Fruit fly (Drosophila melanogaster): ENCODE results near the gene Nup43.
A peak's percentile ranks its signal among the peaks of the same experiment; 100 is the strongest.

Nup43 gene

DNA sequence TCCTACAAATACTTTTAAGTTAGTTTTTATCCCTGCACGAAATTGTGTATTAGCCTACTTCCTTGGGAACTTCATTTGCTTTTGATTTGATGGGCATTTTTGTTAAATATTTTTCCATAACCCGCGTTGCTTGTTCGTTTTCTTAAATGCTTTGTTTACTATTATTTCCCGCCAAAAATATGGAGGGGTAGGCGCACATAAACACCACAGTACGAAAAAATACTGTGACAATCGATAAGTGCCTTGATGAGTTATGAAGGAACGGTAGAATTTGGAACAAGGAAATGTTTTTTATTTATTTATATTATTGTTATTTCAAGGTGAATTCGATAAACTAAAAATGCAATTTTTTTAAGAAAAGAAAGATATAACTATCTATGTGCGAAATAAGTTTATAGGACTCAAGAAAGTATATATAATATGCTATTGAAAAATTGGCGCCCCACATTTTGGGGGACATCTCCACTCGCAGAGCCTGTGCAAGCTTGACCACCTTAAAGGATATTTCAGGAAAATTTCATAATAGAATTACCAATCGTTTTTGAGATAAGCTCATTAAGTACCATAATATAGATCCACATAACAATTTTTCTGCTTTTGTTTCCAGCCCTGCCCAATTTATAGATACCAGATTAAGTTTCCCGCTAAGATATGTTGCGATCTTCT lies at the start of gene Nup43, which contains the start of gene WRNexo:
TSS of gene Nup43 (plus strand) at position 661 of the 666 bp plus-strand sequence.
TSS of gene WRNexo (minus strand) at position 185 of the 666 bp plus-strand sequence.
- TF ChIP-seq CG9139 (GFP tag; optimal IDR thresholded peaks at IDR 0.05) = no peak
- TF ChIP-seq net (GFP tag; optimal IDR thresholded peaks at IDR 0.05) = peak; percentile 4
- TF ChIP-seq spab (GFP tag; optimal IDR thresholded peaks at IDR 0.05) = no peak
- TF ChIP-seq Lpt (GFP tag; optimal IDR thresholded peaks at IDR 0.05) = no peak
- peak; percentile 31 for TF ChIP-seq CG6792 (GFP tag; optimal IDR thresholded peaks at IDR 0.05)
- TF ChIP-seq Hr39 (GFP tag; optimal IDR thresholded peaks at IDR 0.05) = peak; percentile 56
- no peak for TF ChIP-seq CG4318 (GFP tag; optimal IDR thresholded peaks at IDR 0.05)
- TF ChIP-seq Sox15 (GFP tag; optimal IDR thresholded peaks at IDR 0.05) = peak; percentile 26
- TF ChIP-seq CG34406 (GFP tag; optimal IDR thresholded peaks at IDR 0.05) = peak; percentile 22
- no peak for TF ChIP-seq CG16779 (tag; optimal IDR thresholded peaks at IDR 0.05)
- peak; percentile 47 for TF ChIP-seq fkh (GFP tag; optimal IDR thresholded peaks at IDR 0.05)
- peak; percentile 52 for TF ChIP-seq OdsH (GFP tag; optimal IDR thresholded peaks at IDR 0.05)
- TF ChIP-seq achi (GFP tag; optimal IDR thresholded peaks at IDR 0.05) = no peak
- no peak for TF ChIP-seq vri (GFP tag; optimal IDR thresholded peaks at IDR 0.05)
- TF ChIP-seq CG11294 (GFP tag; IDR thresholded peaks at IDR 0.05) = no peak
- TF ChIP-seq esn (GFP tag; optimal IDR thresholded peaks at IDR 0.05) = peak; percentile 53
- TF ChIP-seq CG10669 (GFP tag; optimal IDR thresholded peaks at IDR 0.05) = peak; percentile 6
- peak; percentile 33 for TF ChIP-seq Ets21C (GFP tag; optimal IDR thresholded peaks at IDR 0.05)
- no peak for TF ChIP-seq dac (GFP tag; optimal IDR thresholded peaks at IDR 0.05)
- TF ChIP-seq CG8119 (GFP tag; IDR thresholded peaks at IDR 0.05) = no peak
- TF ChIP-seq CG6854 (GFP tag; optimal IDR thresholded peaks at IDR 0.05) = no peak
- TF ChIP-seq pdm3 (GFP tag; optimal IDR thresholded peaks at IDR 0.05) = peak; percentile 52
- TF ChIP-seq Hr38 (GFP tag; optimal IDR thresholded peaks at IDR 0.05) = no peak
- peak; percentile 72 for TF ChIP-seq Eip78C (GFP tag)
- TF ChIP-seq CG32006 (GFP tag; optimal IDR thresholded peaks at IDR 0.05) = peak; percentile 46
- TF ChIP-seq CG7368 (GFP tag; optimal IDR thresholded peaks at IDR 0.05) = no peak
- peak; percentile 29 for TF ChIP-seq topi (GFP tag; optimal IDR thresholded peaks at IDR 0.05)
- TF ChIP-seq Blimp-1 (GFP tag; optimal IDR thresholded peaks at IDR 0.05) = no peak
- TF ChIP-seq CG11902 (GFP tag; optimal IDR thresholded peaks at IDR 0.05) = peak; percentile 40
- TF ChIP-seq Sox102F (GFP tag; optimal IDR thresholded peaks at IDR 0.05) = no peak
- TF ChIP-seq fd85E (GFP tag; optimal IDR thresholded peaks at IDR 0.05) = no peak
- TF ChIP-seq CG6276 (GFP tag; optimal IDR thresholded peaks at IDR 0.05) = no peak
- no peak for TF ChIP-seq salr (GFP tag; optimal IDR thresholded peaks at IDR 0.05)
- peak; percentile 2 for TF ChIP-seq Ets96B (tag; optimal IDR thresholded peaks at IDR 0.05)
- TF ChIP-seq cyc (GFP tag; optimal IDR thresholded peaks at IDR 0.05) = peak; percentile 54
- TF ChIP-seq dsx (GFP tag; optimal IDR thresholded peaks at IDR 0.05; ENCODE audit: poor library complexity, severe bottlenecking) = no peak
- peak; percentile 30 for TF ChIP-seq Eip75B (GFP tag; optimal IDR thresholded peaks at IDR 0.05)
- TF ChIP-seq CG6808 (GFP tag; optimal IDR thresholded peaks at IDR 0.05) = no peak
- no peak for TF ChIP-seq CG8632 (GFP tag; optimal IDR thresholded peaks at IDR 0.05)
- no peak for TF ChIP-seq fd59A (GFP tag; optimal IDR thresholded peaks at IDR 0.05)
- peak; percentile 65 for TF ChIP-seq svp (GFP tag)
- TF ChIP-seq CG10631 (GFP tag; optimal IDR thresholded peaks at IDR 0.05) = peak; percentile 52
- TF ChIP-seq eg (GFP tag; IDR thresholded peaks at IDR 0.05) = no peak
- peak; percentile 21 for TF ChIP-seq Met (GFP tag; optimal IDR thresholded peaks at IDR 0.05)
- TF ChIP-seq CG15336 (GFP tag; IDR thresholded peaks at IDR 0.05) = no peak
- TF ChIP-seq Eip93F (GFP tag; optimal IDR thresholded peaks at IDR 0.05) = no peak
- no peak for TF ChIP-seq Gug (GFP tag; IDR thresholded peaks at IDR 0.05)
- TF ChIP-seq lz (GFP tag; optimal IDR thresholded peaks at IDR 0.05) = peak; percentile 37
- peak; percentile 56 for TF ChIP-seq Hr4 (GFP tag; optimal IDR thresholded peaks at IDR 0.05)
- peak; percentile 57 for TF ChIP-seq Sox14 (GFP tag; optimal IDR thresholded peaks at IDR 0.05)
- peak; percentile 30 for TF ChIP-seq CG3919 (GFP tag; optimal IDR thresholded peaks at IDR 0.05)
- TF ChIP-seq ss (GFP tag; optimal IDR thresholded peaks at IDR 0.05) = no peak

Data from whole organism, prepupa.